Worm (Caenorhabditis elegans) whole organism, L4 larva: ENCODE data around the gene cct-1.

Experiments used
- ZK546.5 ChIP-seq, 2 experiments: sonication (generic microtip); optimal IDR thresholded peaks; 2 replicates each; lab custom pipeline; 2017; ENCODE audit warnings: missing biosample characterization in 2 of 2, missing genetic modification characterization in 2 of 2
- aly-2 ChIP-seq: sonication (generic microtip); optimal IDR thresholded peaks from 2 replicates; lab custom pipeline; 2018; ENCODE audit warnings: missing biosample characterization, missing genetic modification characterization
- lin-13 ChIP-seq: fragments of 150-350 bp; optimal IDR thresholded peaks from 2 replicates; lab custom pipeline; 2014; ENCODE audit warnings: missing biosample characterization, missing genetic modification reagents, missing genetic modification characterization
- lin-39 ChIP-seq: fragments of 150-350 bp; optimal IDR thresholded peaks from 2 replicates; lab custom pipeline; 2014; ENCODE audit warnings: missing biosample characterization, missing genetic modification reagents, missing genetic modification characterization
- mxl-3 ChIP-seq: fragments of 200-800 bp; sonication (Bioruptor generic); optimal IDR thresholded peaks from 2 replicates; lab custom pipeline; 2018; ENCODE audit warnings: mild to moderate bottlenecking, missing genetic modification characterization, missing compliant biosample characterization
- nhr-76 ChIP-seq: fragments of 150-350 bp; optimal IDR thresholded peaks from 2 replicates; lab custom pipeline; 2014; ENCODE audit warnings: missing biosample characterization, missing genetic modification characterization
- pha-4 ChIP-seq, 2 experiments: fragments of 150-350 bp in 1 of 2; fragments of 200-800 bp in 1 of 2; sonication (Bioruptor generic) in 1 of 2; IDR thresholded peaks in 1 of 2; optimal IDR thresholded peaks in 1 of 2; 2 replicates each; pipeline versions ENCODE4 v1.3.6 to Lab custom; 2014 to 2022; ENCODE audit warnings: missing genetic modification characterization in 2 of 2, missing genetic modification reagents in 2 of 2, missing biosample characterization in 1 of 2, missing compliant biosample characterization in 1 of 2
- snpc-4 ChIP-seq: fragments of 150-350 bp; optimal IDR thresholded peaks from 2 replicates; lab custom pipeline; 2014; ENCODE audit warnings: missing biosample characterization, missing genetic modification characterization
- ztf-7 ChIP-seq: fragments of 150-350 bp; optimal IDR thresholded peaks from 2 replicates; lab custom pipeline; 2014; ENCODE audit warnings: missing biosample characterization, missing genetic modification characterization

- TF ChIP-seq snpc-4 (tag; lab: Kevin White, UChicago) (no peak), lin-13 (GFP tag; lab: Kevin White, UChicago) (no peak), aly-2 (tag; lab: Kevin White, UChicago) (no peak), ztf-7 (tag; lab: Kevin White, UChicago) (no peak), mxl-3 (no peak), pha-4 (GFP tag; IDR thresholded peaks at IDR 0.05; lab: Robert Waterston, UW) (no peak), pha-4 (tag; optimal IDR thresholded peaks at IDR 0.05; lab: Kevin White, UChicago) (no peak), nhr-76 (tag; lab: Kevin White, UChicago) (no peak), ZK546.5 (tag; optimal IDR thresholded peaks at IDR 0.05; lab: Kevin White, UChicago) (no peak), lin-39 (no peak)
These were observed 28.3 kb upstream of the cct-1 start, which contains the start of the genes tub-1 and tmem-138 for ce11 chrII:8156845-8157373.
